Worm (Caenorhabditis elegans): ENCODE results near the gene nhr-136.

Gene nhr-136

DNA sequence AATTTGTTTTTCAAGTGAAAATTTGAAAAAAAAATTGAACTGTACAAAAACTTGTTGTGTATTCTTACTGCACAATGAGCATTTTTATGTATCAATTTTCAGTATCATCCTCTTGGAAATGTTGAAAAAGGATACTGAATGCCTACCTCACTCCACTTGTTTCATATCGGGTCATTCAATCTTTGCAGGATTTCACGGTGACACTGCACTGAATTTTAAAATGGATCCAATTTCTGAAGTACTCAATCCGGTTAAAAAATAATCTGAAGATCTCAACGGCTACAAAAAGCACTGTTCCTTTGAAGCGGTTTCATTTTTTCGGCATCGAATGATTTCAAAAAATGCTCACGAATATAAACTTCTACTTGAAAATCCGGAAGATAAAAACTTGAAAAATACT, 31.0 kb downstream of the nhr-136 start:
- TF ChIP-seq ref-1 (GFP tag; conservative IDR thresholded peaks at IDR 0.05) (no peak), tab-1 (GFP tag; IDR thresholded peaks at IDR 0.05) (no peak)

DNA sequence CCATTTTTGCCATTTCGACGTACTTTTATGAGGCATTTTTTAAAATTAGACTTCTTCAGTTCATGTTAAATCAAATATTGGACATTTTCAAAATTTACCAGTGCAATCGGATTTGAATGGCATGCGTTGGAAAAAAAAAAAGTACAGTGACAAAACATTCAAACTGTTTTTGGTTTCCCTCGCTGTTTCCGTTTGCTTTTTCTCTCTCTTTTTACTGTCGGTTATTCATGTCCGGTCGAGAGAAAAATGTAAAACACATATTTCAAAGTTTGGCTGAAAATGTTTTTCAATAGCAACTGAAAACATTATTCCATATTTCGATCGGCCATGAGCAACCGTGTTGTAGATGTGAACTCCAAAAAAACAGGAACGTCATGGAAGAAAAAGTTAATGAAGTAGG, 33.7 kb downstream of the nhr-136 start, which contains the start of gene C27A7.3:
TSS of gene C27A7.3 (plus strand) at position 301 of the 400 bp plus-strand sequence.
- TF ChIP-seq ztf-29 (GFP tag; IDR thresholded peaks at IDR 0.05): no peak
- TF ChIP-seq tab-1 (GFP tag; IDR thresholded peaks at IDR 0.05): no peak
- no peak for TF ChIP-seq T22C8.4 (GFP tag; IDR thresholded peaks at IDR 0.05)
- no peak for TF ChIP-seq klf-2 (GFP tag; conservative IDR thresholded peaks at IDR 0.05)
- no peak for TF ChIP-seq flt-1 (GFP tag; IDR thresholded peaks at IDR 0.05)
- TF ChIP-seq ztf-23 (GFP tag; IDR thresholded peaks at IDR 0.05): no peak
- no peak for TF ChIP-seq cog-1 (tag; optimal IDR thresholded peaks at IDR 0.05)
- no peak for TF ChIP-seq med-1 (GFP tag; optimal IDR thresholded peaks at IDR 0.05; ENCODE audit: insufficient read depth)
- no peak for TF ChIP-seq ref-1 (GFP tag; conservative IDR thresholded peaks at IDR 0.05)

DNA sequence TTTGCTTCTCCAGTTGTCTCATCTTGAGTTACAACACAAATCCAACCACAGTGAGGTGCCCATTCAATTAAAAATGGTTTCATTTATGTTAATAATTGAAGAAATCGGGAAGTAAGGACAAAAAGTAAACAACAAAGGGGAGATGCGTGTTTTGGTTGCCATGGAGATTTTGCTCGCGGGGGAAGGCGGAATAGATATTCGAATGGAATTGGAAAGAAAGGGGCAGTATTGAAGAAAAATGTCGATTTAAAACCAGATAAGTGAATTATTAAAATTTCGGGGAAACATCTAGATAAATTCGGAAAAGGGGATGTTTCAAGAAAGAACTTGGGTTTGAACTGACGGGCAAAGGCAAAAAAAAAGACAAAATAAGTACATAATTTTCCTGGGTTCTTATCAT, 43.7 kb downstream of the nhr-136 start, which contains the start of gene che-11:
TSS of gene che-11 (minus strand) at position 101 of the 400 bp plus-strand sequence.
- TF ChIP-seq klf-2 (GFP tag; conservative IDR thresholded peaks at IDR 0.05) (no peak), tab-1 (GFP tag; IDR thresholded peaks at IDR 0.05) (no peak), flt-1 (GFP tag; IDR thresholded peaks at IDR 0.05) (no peak), ztf-29 (GFP tag; IDR thresholded peaks at IDR 0.05) (no peak), ref-1 (GFP tag; conservative IDR thresholded peaks at IDR 0.05) (no peak)

DNA sequence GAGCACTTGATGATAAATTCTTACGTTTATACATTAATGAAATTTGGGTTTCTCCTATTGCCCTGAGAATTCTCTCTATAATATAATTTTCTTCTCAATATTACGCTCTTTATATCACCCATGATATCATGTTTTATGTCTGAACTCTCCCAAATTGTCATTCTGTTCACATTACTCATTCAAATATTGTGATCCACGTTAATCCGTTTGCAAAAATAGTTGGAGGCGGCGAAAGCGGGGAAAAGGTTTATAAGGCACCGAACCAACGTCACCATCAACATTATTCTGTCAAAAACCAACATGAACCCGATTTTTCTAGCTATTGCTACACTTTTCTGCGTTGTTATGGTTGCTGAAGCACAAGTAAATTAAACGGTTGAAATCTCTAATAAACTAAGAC, 45.9 kb downstream of the nhr-136 start, which contains the start of gene C27A7.8:
TSS of gene C27A7.8 (plus strand) at position 301 of the 400 bp plus-strand sequence.
- no peak for TF ChIP-seq tab-1 (GFP tag; IDR thresholded peaks at IDR 0.05)
- TF ChIP-seq ref-1 (GFP tag; conservative IDR thresholded peaks at IDR 0.05): no peak
- no peak for TF ChIP-seq ztf-29 (GFP tag; IDR thresholded peaks at IDR 0.05)
- no peak for TF ChIP-seq ztf-23 (GFP tag; IDR thresholded peaks at IDR 0.05)
- TF ChIP-seq cog-1 (tag; optimal IDR thresholded peaks at IDR 0.05): no peak
- TF ChIP-seq klf-2 (GFP tag; conservative IDR thresholded peaks at IDR 0.05): no peak
- no peak for TF ChIP-seq flt-1 (GFP tag; IDR thresholded peaks at IDR 0.05)
- TF ChIP-seq med-1 (GFP tag; optimal IDR thresholded peaks at IDR 0.05; ENCODE audit: insufficient read depth): no peak
- no peak for TF ChIP-seq T22C8.4 (GFP tag; IDR thresholded peaks at IDR 0.05)

DNA sequence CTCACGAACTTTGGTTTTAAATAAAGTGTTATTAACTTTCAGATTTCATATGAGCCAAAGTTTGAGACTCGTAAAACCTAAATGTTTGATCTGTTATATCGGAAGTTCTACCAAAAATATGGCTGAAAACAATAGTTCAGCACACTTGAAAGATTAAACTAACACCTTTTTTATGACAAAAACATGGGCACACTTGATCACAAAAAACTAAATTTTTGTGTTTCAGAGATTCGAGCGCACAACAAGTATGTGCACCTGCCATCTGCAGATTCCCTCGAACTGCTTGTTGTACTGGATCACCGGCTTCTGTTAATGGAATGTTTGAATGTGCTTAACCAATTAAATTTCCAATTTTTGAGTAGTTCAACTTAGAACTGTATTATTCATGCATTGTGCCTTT, 46.8 kb downstream of the nhr-136 start:
- TF ChIP-seq klf-2 (GFP tag; conservative IDR thresholded peaks at IDR 0.05): no peak

DNA sequence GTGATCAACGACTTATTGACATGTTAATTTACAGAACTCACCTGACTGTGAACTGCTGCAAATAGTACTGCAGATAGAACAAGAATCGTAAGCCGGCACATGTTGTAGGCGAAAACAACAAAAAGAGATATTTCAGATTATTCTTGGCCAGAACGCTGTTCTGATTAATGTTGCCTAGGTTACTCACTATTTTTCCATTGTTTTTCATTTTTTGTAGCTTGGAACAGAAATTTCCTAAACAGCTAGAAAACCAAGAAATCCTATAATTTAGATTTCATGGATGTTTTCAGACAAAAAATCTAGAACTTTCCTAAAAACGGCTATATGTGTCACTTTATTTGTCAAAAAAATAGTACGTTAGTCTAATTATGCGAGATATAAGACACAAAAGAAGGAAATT, 47.6 kb downstream of the nhr-136 start, which contains the start of gene C27A7.9:
TSS of gene C27A7.9 (minus strand) at position 101 of the 400 bp plus-strand sequence.
- no peak for TF ChIP-seq tab-1 (GFP tag; IDR thresholded peaks at IDR 0.05)
- TF ChIP-seq ref-1 (GFP tag; conservative IDR thresholded peaks at IDR 0.05): no peak
- TF ChIP-seq klf-2 (GFP tag; conservative IDR thresholded peaks at IDR 0.05): no peak
- no peak for TF ChIP-seq cog-1 (tag; optimal IDR thresholded peaks at IDR 0.05)
- TF ChIP-seq ztf-29 (GFP tag; IDR thresholded peaks at IDR 0.05): no peak
- TF ChIP-seq T22C8.4 (GFP tag; IDR thresholded peaks at IDR 0.05): no peak
- TF ChIP-seq ztf-23 (GFP tag; IDR thresholded peaks at IDR 0.05): no peak
- TF ChIP-seq flt-1 (GFP tag; IDR thresholded peaks at IDR 0.05): no peak
- no peak for TF ChIP-seq med-1 (GFP tag; optimal IDR thresholded peaks at IDR 0.05; ENCODE audit: insufficient read depth)

DNA sequence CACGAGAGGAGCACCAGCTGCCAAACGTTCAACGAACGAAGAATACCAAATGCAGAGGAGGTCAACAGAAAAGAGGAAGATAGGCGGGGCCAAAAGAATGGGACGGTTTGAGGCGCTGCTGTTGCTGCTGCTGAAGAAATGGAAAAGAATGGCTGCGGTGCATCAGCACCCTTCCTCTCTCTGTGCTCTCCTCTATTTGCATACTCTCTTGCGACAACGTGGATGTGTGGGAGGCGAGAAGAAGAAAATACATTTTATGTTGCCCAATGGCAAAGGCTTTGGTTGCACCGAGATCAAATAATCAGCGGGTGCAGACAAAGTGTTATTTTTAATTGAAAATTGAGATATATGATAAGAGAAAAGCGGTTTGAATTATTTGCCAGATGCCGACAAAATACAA, 51.4 kb downstream of the nhr-136 start:
- TF ChIP-seq med-1 (GFP tag; optimal IDR thresholded peaks at IDR 0.05; ENCODE audit: insufficient read depth) (no peak), cog-1 (tag; optimal IDR thresholded peaks at IDR 0.05) (no peak), flt-1 (GFP tag; IDR thresholded peaks at IDR 0.05) (no peak), klf-2 (GFP tag; conservative IDR thresholded peaks at IDR 0.05) (no peak), ztf-29 (GFP tag; IDR thresholded peaks at IDR 0.05) (no peak), T22C8.4 (GFP tag; IDR thresholded peaks at IDR 0.05) (no peak), ztf-23 (GFP tag; IDR thresholded peaks at IDR 0.05) (no peak), tab-1 (GFP tag; IDR thresholded peaks at IDR 0.05) (no peak), ref-1 (GFP tag; conservative IDR thresholded peaks at IDR 0.05) (no peak)

Data from whole organism, midembryonic.